Worm (Caenorhabditis elegans) whole organism, late embryonic: ENCODE measurements around the gene B0554.5.

Experiments used
- ama-1 ChIP-seq: fragments of 150-350 bp; optimal IDR thresholded peaks from 2 replicates; lab custom pipeline; 2014
- ceh-14 ChIP-seq: sonication (generic microtip); optimal IDR thresholded peaks from 2 replicates; lab custom pipeline; 2016; ENCODE audit warnings: missing genotype, missing genetic modification characterization, missing compliant biosample characterization
- ceh-9 ChIP-seq: sonication (generic microtip); optimal IDR thresholded peaks from 2 replicates; lab custom pipeline; 2016; ENCODE audit warnings: mild to moderate bottlenecking, missing genetic modification characterization, inconsistent platforms, missing compliant biosample characterization
- gmeb-2 ChIP-seq: sonication (generic microtip); optimal IDR thresholded peaks from 2 replicates; lab custom pipeline; 2016; ENCODE audit warnings: missing genetic modification characterization, inconsistent platforms, missing compliant biosample characterization
- hlh-6 ChIP-seq: sonication (generic microtip); optimal IDR thresholded peaks from 2 replicates; lab custom pipeline; 2016; ENCODE audit warnings: missing genotype, missing genetic modification characterization, missing compliant biosample characterization
- madf-2 ChIP-seq: sonication (generic microtip); optimal IDR thresholded peaks from 2 replicates; lab custom pipeline; 2017; ENCODE audit warnings: missing genetic modification characterization, missing compliant biosample characterization
- nhr-11 ChIP-seq: fragments of 150-350 bp; optimal IDR thresholded peaks from 2 replicates; lab custom pipeline; 2014; ENCODE audit warnings: missing biosample characterization, missing genetic modification characterization
- syd-9 ChIP-seq: sonication (generic microtip); optimal IDR thresholded peaks from 2 replicates; lab custom pipeline; 2016; ENCODE audit warnings: mild to moderate bottlenecking, missing genetic modification characterization, moderate library complexity, missing compliant biosample characterization
- ztf-16 ChIP-seq: sonication (generic microtip); optimal IDR thresholded peaks from 2 replicates; lab custom pipeline; 2017; ENCODE audit warnings: missing genetic modification characterization, missing compliant biosample characterization

- TF ChIP-seq ama-1 (lab: Kevin White, UChicago) (no peak), ceh-14 (no peak), ztf-16 (no peak), gmeb-2 (no peak), hlh-6 (no peak), nhr-11 (tag; lab: Kevin White, UChicago) (no peak), syd-9 (tag; lab: Kevin White, UChicago) (no peak), ceh-9 (tag; lab: Kevin White, UChicago) (no peak), madf-2 (tag; lab: Kevin White, UChicago) (no peak)
These were observed 22.3 kb downstream of the B0554.5 start, which contains the start of gene srh-34 for ce11 chrV:446574-446973.
